Worm (Caenorhabditis elegans) whole organism, L3 larva: ENCODE measurements around the gene col-69.

Experiments
- R02D3.7 ChIP-seq: fragments of 150-350 bp; optimal IDR thresholded peaks from 2 replicates; lab custom pipeline; 2014; ENCODE audit warnings: missing biosample characterization, missing genetic modification characterization
- ZK546.5 ChIP-seq: sonication (generic microtip); optimal IDR thresholded peaks from 2 replicates; lab custom pipeline; 2017; ENCODE audit warnings: missing biosample characterization, missing genetic modification characterization
- ama-1 ChIP-seq: fragments of 150-350 bp; optimal IDR thresholded peaks from 2 replicates; lab custom pipeline; 2018
- ceh-82 ChIP-seq: fragments of 150-350 bp; optimal IDR thresholded peaks from 2 replicates; lab custom pipeline; 2014; ENCODE audit warnings: missing biosample characterization, missing genetic modification characterization
- daf-12 ChIP-seq: fragments of 150-350 bp; optimal IDR thresholded peaks from 2 replicates; lab custom pipeline; 2014; ENCODE audit warnings: missing biosample characterization, missing genetic modification reagents, missing genetic modification characterization
- elt-1 ChIP-seq: fragments of 150-350 bp; optimal IDR thresholded peaks from 2 replicates; lab custom pipeline; 2014; ENCODE audit warnings: missing biosample characterization, missing genetic modification characterization
- elt-2 ChIP-seq: sonication (generic microtip); optimal IDR thresholded peaks from 2 replicates; lab custom pipeline; 2016; ENCODE audit warnings: missing genetic modification reagents, mild to moderate bottlenecking, missing genetic modification characterization, missing compliant biosample characterization
- mdl-1 ChIP-seq: fragments of 150-350 bp; optimal IDR thresholded peaks from 2 replicates; lab custom pipeline; 2014; ENCODE audit warnings: missing biosample characterization, missing genetic modification characterization
- mml-1 ChIP-seq: fragments of 150-350 bp; sonication (generic microtip); optimal IDR thresholded peaks from 3 replicates; lab custom pipeline; 2014; ENCODE audit warnings: missing biosample characterization, missing genetic modification characterization
- skn-1 ChIP-seq: fragments of 150-350 bp; optimal IDR thresholded peaks from 2 replicates; lab custom pipeline; 2014; ENCODE audit warnings: missing biosample characterization, missing genetic modification characterization
- snpc-4 ChIP-seq: fragments of 150-350 bp; optimal IDR thresholded peaks from 2 replicates; lab custom pipeline; 2014; ENCODE audit warnings: missing biosample characterization, missing genetic modification characterization
- unc-62 ChIP-seq: fragments of 150-350 bp; sonication (generic microtip); optimal IDR thresholded peaks from 4 replicates; lab custom pipeline; 2014; ENCODE audit warnings: missing biosample characterization, missing genetic modification reagents, missing genetic modification characterization

- no peak for TF ChIP-seq daf-12 (tag; lab: Kevin White, UChicago)
- TF ChIP-seq R02D3.7 (tag; lab: Kevin White, UChicago), result no peak
- TF ChIP-seq unc-62 (GFP tag; lab: Kevin White, UChicago), result no peak
- TF ChIP-seq ZK546.5 (tag; lab: Kevin White, UChicago), result no peak
- no peak for TF ChIP-seq elt-1
- TF ChIP-seq mdl-1 (tag; lab: Kevin White, UChicago), result no peak
- no peak for TF ChIP-seq ama-1 (lab: Kevin White, UChicago)
- no peak for TF ChIP-seq ceh-82
- TF ChIP-seq elt-2 (tag; lab: Kevin White, UChicago), result no peak
- no peak for TF ChIP-seq snpc-4 (tag; lab: Kevin White, UChicago)
- no peak for TF ChIP-seq mml-1 (tag; lab: Kevin White, UChicago)
- no peak for TF ChIP-seq skn-1 (tag; lab: Kevin White, UChicago)
Observed at ce11 chrII:294606-295005, 10.9 kb downstream of the col-69 start, which contains the start of gene B0432.11.
